Fruit fly (Drosophila melanogaster) whole organism, embryonic: ENCODE data around the gene Syx5.

Experiments used
- Bteb2 ChIP-seq: fragments of 200-800 bp; sonication (Bioruptor generic); optimal IDR thresholded peaks from 2 replicates; lab custom pipeline; 2016; ENCODE audit warnings: missing biosample characterization, missing genetic modification characterization
- CG10431 ChIP-seq: fragments of 200-800 bp; sonication (Bioruptor generic); optimal IDR thresholded peaks from 3 replicates; lab custom pipeline; 2018; ENCODE audit warnings: missing biosample characterization, mild to moderate bottlenecking, missing genetic modification characterization
- CG13775 ChIP-seq: fragments of 200-800 bp; sonication (Bioruptor generic); optimal IDR thresholded peaks from 3 replicates; lab custom pipeline; 2017; ENCODE audit warnings: missing biosample characterization, mild to moderate bottlenecking, missing genetic modification characterization
- CG15011 ChIP-seq: fragments of 200-800 bp; sonication (Bioruptor generic); optimal IDR thresholded peaks from 3 replicates; lab custom pipeline; 2018; ENCODE audit warnings: missing biosample characterization, mild to moderate bottlenecking, missing genetic modification characterization
- CG15073 ChIP-seq: fragments of 200-800 bp; sonication (Bioruptor generic); optimal IDR thresholded peaks from 2 replicates; lab custom pipeline; 2016; ENCODE audit warnings: missing biosample characterization, missing genetic modification characterization
- CG1603 ChIP-seq: fragments of 200-800 bp; sonication (Bioruptor generic); optimal IDR thresholded peaks from 2 replicates; lab custom pipeline; 2019; ENCODE audit warnings: missing biosample characterization, mild to moderate bottlenecking, missing genetic modification characterization, moderate library complexity
- CG16779 ChIP-seq: fragments of 200-800 bp; sonication (Bioruptor generic); IDR thresholded peaks from 2 replicates; pipeline ENCODE4 v1.3.6; 2022; ENCODE audit warnings: missing biosample characterization, missing genetic modification characterization
- CG1832 ChIP-seq: fragments of 200-800 bp; sonication (Bioruptor generic); optimal IDR thresholded peaks from 2 replicates; lab custom pipeline; 2017; ENCODE audit warnings: missing biosample characterization, mild to moderate bottlenecking, missing genetic modification characterization, inconsistent platforms
- CG3163 ChIP-seq: fragments of 200-800 bp; sonication (Bioruptor generic); optimal IDR thresholded peaks from 3 replicates; lab custom pipeline; 2016; ENCODE audit warnings: missing biosample characterization, missing genetic modification characterization
- CG3407 ChIP-seq: fragments of 200-800 bp; sonication (Bioruptor generic); optimal IDR thresholded peaks from 2 replicates; lab custom pipeline; 2018; ENCODE audit warnings: missing biosample characterization, mild to moderate bottlenecking, missing genetic modification characterization
- CG34376 ChIP-seq: fragments of 200-800 bp; sonication (Bioruptor generic); optimal IDR thresholded peaks from 2 replicates; lab custom pipeline; 2018; ENCODE audit warnings: missing biosample characterization, mild to moderate bottlenecking, missing genetic modification characterization
- CG3995 ChIP-seq: fragments of 200-800 bp; sonication (Bioruptor generic); optimal IDR thresholded peaks from 3 replicates; lab custom pipeline; 2016; ENCODE audit warnings: missing biosample characterization, missing genetic modification characterization
- CG4328 ChIP-seq: fragments of 200-800 bp; sonication (Bioruptor generic); optimal IDR thresholded peaks from 3 replicates; lab custom pipeline; 2017; ENCODE audit warnings: missing biosample characterization, missing genetic modification reagents, missing genetic modification characterization
- CG5180 ChIP-seq: fragments of 200-800 bp; sonication (Bioruptor generic); optimal IDR thresholded peaks from 3 replicates; lab custom pipeline; 2017; ENCODE audit warnings: missing biosample characterization, missing genetic modification characterization, mild to moderate bottlenecking, moderate library complexity, missing genetic modification reagents
- CG5953 ChIP-seq: fragments of 200-800 bp; sonication (Bioruptor generic); IDR thresholded peaks from 2 replicates; pipeline ENCODE4 v1.3.6; 2022; ENCODE audit warnings: missing biosample characterization, missing genetic modification characterization
- CG6654 ChIP-seq: fragments of 200-800 bp; sonication (Bioruptor generic); optimal IDR thresholded peaks from 2 replicates; lab custom pipeline; 2017; ENCODE audit warnings: missing biosample characterization, mild to moderate bottlenecking, missing genetic modification characterization
- CG6683 ChIP-seq: fragments of 200-800 bp; sonication (Bioruptor generic); optimal IDR thresholded peaks from 2 replicates; lab custom pipeline; 2017; ENCODE audit warnings: missing biosample characterization, mild to moderate bottlenecking, missing genetic modification characterization, missing genetic modification reagents
- CG6854 ChIP-seq: fragments of 200-800 bp; sonication (Bioruptor generic); optimal IDR thresholded peaks from 3 replicates; lab custom pipeline; 2017; ENCODE audit warnings: missing biosample characterization, mild to moderate bottlenecking, missing genetic modification characterization
- CG7556 ChIP-seq: fragments of 200-800 bp; sonication (Bioruptor generic); optimal IDR thresholded peaks from 2 replicates; lab custom pipeline; 2017; ENCODE audit warnings: missing biosample characterization, mild to moderate bottlenecking, missing genetic modification characterization
- CG8924 ChIP-seq: fragments of 200-800 bp; optimal IDR thresholded peaks from 3 replicates; lab custom pipeline; 2019; ENCODE audit warnings: missing biosample characterization, mild to moderate bottlenecking, missing genetic modification characterization, moderate library complexity
- CG9609 ChIP-seq: fragments of 200-800 bp; sonication (Bioruptor generic); optimal IDR thresholded peaks from 3 replicates; lab custom pipeline; 2016; ENCODE audit warnings: missing biosample characterization, missing genetic modification characterization
- CrebB ChIP-seq: fragments of 200-800 bp; sonication (Bioruptor generic); optimal IDR thresholded peaks from 3 replicates; lab custom pipeline; 2018; ENCODE audit warnings: missing biosample characterization, mild to moderate bottlenecking, missing genetic modification characterization
- D19B ChIP-seq: fragments of 200-800 bp; sonication (Bioruptor generic); optimal IDR thresholded peaks from 2 replicates; lab custom pipeline; 2017; ENCODE audit warnings: missing biosample characterization, mild to moderate bottlenecking, missing genetic modification characterization
- E2f2 ChIP-seq: fragments of 200-800 bp; sonication (Bioruptor generic); IDR thresholded peaks from 2 replicates; pipeline ENCODE4 v1.3.6; 2022; ENCODE audit warnings: missing biosample characterization, missing genetic modification characterization
- Hr78 ChIP-seq, 2 experiments: fragments of 200-800 bp in 1 of 2; fragments of >200 bp in 1 of 2; sonication (Bioruptor generic) in 1 of 2; optimal IDR thresholded peaks; 2 replicates each; lab custom pipeline; 2017 to 2019; ENCODE audit warnings: missing biosample characterization in 2 of 2, missing genetic modification characterization in 2 of 2, mild to moderate bottlenecking in 1 of 2, moderate library complexity in 1 of 2
- MESR4 ChIP-seq: fragments of 200-800 bp; sonication (Bioruptor generic); optimal IDR thresholded peaks from 2 replicates; lab custom pipeline; 2018; ENCODE audit warnings: missing biosample characterization, mild to moderate bottlenecking, missing genetic modification characterization, moderate library complexity
- Max ChIP-seq: fragments of 200-800 bp; sonication (Bioruptor generic); optimal IDR thresholded peaks from 2 replicates; lab custom pipeline; 2016; ENCODE audit warnings: missing biosample characterization, mild to moderate bottlenecking, missing genetic modification characterization
- Nf-YC ChIP-seq: fragments of 200-800 bp; optimal IDR thresholded peaks from 3 replicates; lab custom pipeline; 2019; ENCODE audit warnings: missing biosample characterization, mild to moderate bottlenecking, missing genetic modification characterization, moderate library complexity
- Oli ChIP-seq: fragments of 200-800 bp; sonication (Bioruptor generic); optimal IDR thresholded peaks from 2 replicates; lab custom pipeline; 2018; ENCODE audit warnings: missing biosample characterization, mild to moderate bottlenecking, missing genetic modification characterization, moderate library complexity
- Six4 ChIP-seq: fragments of 200-800 bp; sonication (Bioruptor generic); optimal IDR thresholded peaks from 2 replicates; lab custom pipeline; 2016; ENCODE audit warnings: missing biosample characterization, missing genetic modification characterization
- Ssrp ChIP-seq: fragments of 200-800 bp; sonication (Bioruptor generic); optimal IDR thresholded peaks from 2 replicates; lab custom pipeline; 2018; ENCODE audit warnings: missing biosample characterization, mild to moderate bottlenecking, missing genetic modification characterization, moderate library complexity
- Taf1 ChIP-seq: fragments of 200-800 bp; sonication (Bioruptor generic); IDR thresholded peaks from 2 replicates; pipeline ENCODE4 v1.3.6; 2022; ENCODE audit warnings: missing biosample characterization, missing genetic modification characterization
- ab ChIP-seq: fragments of 200-800 bp; sonication (Bioruptor generic); optimal IDR thresholded peaks from 2 replicates; lab custom pipeline; 2016; ENCODE audit warnings: missing biosample characterization, missing genetic modification characterization
- bbx ChIP-seq: fragments of 200-800 bp; sonication (Bioruptor generic); IDR thresholded peaks from 2 replicates; pipeline ENCODE4 v1.3.6; 2022; ENCODE audit warnings: missing biosample characterization, missing genetic modification characterization; ENCODE audit not compliant: partially characterized antibody
- cad ChIP-seq: fragments of >200 bp; optimal IDR thresholded peaks from 2 replicates; lab custom pipeline; 2017; ENCODE audit warnings: missing biosample characterization, missing genetic modification characterization
- cwo ChIP-seq: fragments of 200-800 bp; sonication (Bioruptor generic); optimal IDR thresholded peaks from 3 replicates; lab custom pipeline; 2017; ENCODE audit warnings: missing biosample characterization, missing genetic modification characterization, mild to moderate bottlenecking, moderate library complexity, missing genetic modification reagents
- fd3F ChIP-seq: fragments of 200-800 bp; sonication (Bioruptor generic); optimal IDR thresholded peaks from 2 replicates; lab custom pipeline; 2018; ENCODE audit warnings: missing biosample characterization, mild to moderate bottlenecking, missing genetic modification characterization, moderate library complexity
- gcm ChIP-seq: fragments of 200-800 bp; sonication (Bioruptor generic); optimal IDR thresholded peaks from 2 replicates; lab custom pipeline; 2019; ENCODE audit warnings: missing biosample characterization, mild to moderate bottlenecking, missing genetic modification characterization, moderate library complexity
- gcm2 ChIP-seq: fragments of 200-800 bp; sonication (Bioruptor generic); optimal IDR thresholded peaks from 2 replicates; lab custom pipeline; 2016; ENCODE audit warnings: missing biosample characterization, missing genetic modification characterization
- lab ChIP-seq: fragments of 200-800 bp; sonication (Bioruptor generic); optimal IDR thresholded peaks from 3 replicates; lab custom pipeline; 2017; ENCODE audit warnings: missing biosample characterization, missing genetic modification characterization, mild to moderate bottlenecking, moderate library complexity, missing genetic modification reagents
- lola ChIP-seq, 3 experiments: fragments of >200 bp in 2 of 3; fragments of 200-800 bp in 1 of 3; sonication (Bioruptor generic) in 1 of 3; optimal IDR thresholded peaks; 2 replicates each; lab custom pipeline; 2017 to 2019; ENCODE audit warnings: missing biosample characterization in 3 of 3, missing genetic modification characterization in 3 of 3, mild to moderate bottlenecking in 1 of 3, moderate library complexity in 1 of 3
- oc ChIP-seq: fragments of 200-800 bp; sonication (Bioruptor generic); optimal IDR thresholded peaks from 2 replicates; lab custom pipeline; 2018; ENCODE audit warnings: missing biosample characterization, mild to moderate bottlenecking, missing genetic modification characterization, moderate library complexity
- onecut ChIP-seq: fragments of 200-800 bp; sonication (Bioruptor generic); IDR thresholded peaks from 2 replicates; pipeline ENCODE4 v1.3.6; 2022; ENCODE audit warnings: missing biosample characterization, missing genetic modification characterization
- run ChIP-seq: fragments of 200-800 bp; sonication (Bioruptor generic); optimal IDR thresholded peaks from 3 replicates; lab custom pipeline; 2018; ENCODE audit warnings: missing biosample characterization, mild to moderate bottlenecking, missing genetic modification characterization
- sc ChIP-seq, 3 experiments: fragments of >200 bp in 2 of 3; fragments of 200-800 bp in 1 of 3; sonication (Bioruptor generic) in 1 of 3; optimal IDR thresholded peaks; 2 replicates in 2 of 3; 3 replicates in 1 of 3; lab custom pipeline; 2017; ENCODE audit warnings: mild to moderate bottlenecking in 1 of 3, missing biosample characterization in 1 of 3, missing genetic modification characterization in 1 of 3, missing genetic modification reagents in 1 of 3
- scrt ChIP-seq: fragments of 200-800 bp; sonication (Bioruptor generic); optimal IDR thresholded peaks from 2 replicates; lab custom pipeline; 2018; ENCODE audit warnings: missing biosample characterization, mild to moderate bottlenecking, missing genetic modification characterization, moderate library complexity
- zf30C ChIP-seq: fragments of 200-800 bp; sonication (Bioruptor generic); optimal IDR thresholded peaks from 3 replicates; lab custom pipeline; 2018; ENCODE audit warnings: missing biosample characterization, mild to moderate bottlenecking, missing genetic modification characterization

Gene Syx5

DNA sequence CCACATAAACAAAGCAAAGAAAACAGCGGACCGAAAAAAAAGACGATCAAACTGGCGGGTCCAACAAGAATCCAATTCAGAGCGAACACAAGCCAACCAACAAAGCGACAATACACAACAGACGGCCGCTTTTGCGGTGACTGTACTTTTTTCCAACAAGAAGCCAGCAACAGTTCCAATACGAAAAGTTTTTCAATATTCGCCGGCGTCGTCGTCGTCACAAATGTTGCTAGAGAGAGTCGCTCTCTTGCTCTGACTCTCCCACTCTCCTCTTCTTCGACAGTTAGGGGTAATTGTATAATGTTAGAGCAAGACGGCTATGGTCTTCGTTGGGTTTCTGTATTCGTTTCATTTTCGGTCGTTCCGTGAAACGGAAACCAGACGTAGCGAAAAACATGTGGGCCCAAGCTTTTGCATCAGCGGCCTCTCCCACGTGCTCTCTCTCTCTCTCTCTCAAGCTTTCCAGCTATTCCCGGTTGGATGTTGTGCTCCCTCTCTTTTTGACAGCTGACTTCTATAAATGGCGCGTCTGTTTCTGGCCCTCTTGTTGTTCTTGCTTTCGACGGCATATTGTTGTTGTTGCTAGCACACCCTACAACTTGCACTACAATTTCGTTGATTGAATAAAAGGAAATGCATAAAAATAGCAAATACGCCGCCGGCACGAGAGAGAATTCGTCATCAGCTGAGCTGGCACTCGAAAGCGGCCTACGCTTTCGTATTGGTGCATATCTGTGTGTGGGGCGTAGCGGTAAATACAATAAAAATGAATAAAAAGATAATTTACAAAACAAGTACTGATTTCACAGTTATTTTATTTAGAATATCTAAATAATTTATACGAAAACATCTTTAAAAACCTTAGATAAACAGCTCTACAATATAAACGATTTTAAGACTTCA lies 37.7 kb upstream of the Syx5 start (continued):
- TF ChIP-seq Six4 (GFP tag; lab: Kevin White, UChicago) (peak; percentile 21), CG3407 (GFP tag; lab: Kevin White, UChicago) (peak; percentile 69), onecut (GFP tag; lab: Robert Waterston, UW) (peak; percentile 87), oc (tag; lab: Kevin White, UChicago) (peak; percentile 54), lola (GFP tag; optimal IDR thresholded peaks at IDR 0.05; lab: Kevin White, UChicago) (no peak), Oli (tag; lab: Kevin White, UChicago) (peak; percentile 0), MESR4 (GFP tag; lab: Kevin White, UChicago) (no peak), CG1832 (GFP tag; lab: Kevin White, UChicago) (peak; percentile 79), E2f2 (GFP tag; lab: Robert Waterston, UW) (no peak), CG6654 (GFP tag; lab: Kevin White, UChicago) (no peak), sc (optimal IDR thresholded peaks at IDR 0.05; lab: Kevin White, UChicago) (no peak), sc (GFP tag; optimal IDR thresholded peaks at IDR 0.05; lab: Kevin White, UChicago) (peak; percentile 42), CG3995 (GFP tag; lab: Kevin White, UChicago) (no peak), Hr78 (GFP tag; optimal IDR thresholded peaks at IDR 0.05; lab: Kevin White, UChicago) (peak in 1 of 2 experiments; percentile 13), CG6854 (GFP tag; lab: Kevin White, UChicago) (peak; percentile 96), CG10431 (GFP tag; lab: Kevin White, UChicago) (peak; percentile 93), CrebB (tag; lab: Kevin White, UChicago) (peak; percentile 94), Taf1 (GFP tag; lab: Robert Waterston, UW) (no peak), CG9609 (GFP tag; lab: Kevin White, UChicago) (no peak), CG7556 (GFP tag; lab: Kevin White, UChicago) (peak; percentile 24), CG8924 (tag; lab: Kevin White, UChicago) (peak; percentile 83), cad (GFP tag; lab: Kevin White, UChicago) (no peak), gcm2 (GFP tag; lab: Kevin White, UChicago) (peak; percentile 16), Max (GFP tag; lab: Kevin White, UChicago) (peak; percentile 91), Bteb2 (GFP tag; lab: Kevin White, UChicago) (peak; percentile 28), CG15073 (GFP tag; lab: Kevin White, UChicago) (no peak), fd3F (GFP tag; lab: Kevin White, UChicago) (no peak), CG3163 (GFP tag; lab: Kevin White, UChicago) (peak; percentile 35), ab (peak; percentile 22), CG1603 (peak; percentile 48), CG34376 (GFP tag; lab: Kevin White, UChicago) (peak; percentile 99), lab (peak; percentile 96), CG5953 (GFP tag; lab: Robert Waterston, UW) (no peak), run (peak; percentile 59), Ssrp (tag; lab: Kevin White, UChicago) (no peak), CG6683 (GFP tag; lab: Kevin White, UChicago) (peak; percentile 87), CG16779 (GFP tag; lab: Robert Waterston, UW) (no peak), zf30C (GFP tag; lab: Kevin White, UChicago) (peak; percentile 58), cwo (GFP tag; lab: Kevin White, UChicago) (peak; percentile 73), CG5180 (GFP tag; lab: Kevin White, UChicago) (peak; percentile 98), CG13775 (GFP tag; lab: Kevin White, UChicago) (peak; percentile 53), CG15011 (peak; percentile 74), scrt (GFP tag; lab: Kevin White, UChicago) (peak; percentile 94), D19B (peak; percentile 15), CG4328 (peak; percentile 93), Nf-YC (tag; lab: Kevin White, UChicago) (peak; percentile 73), gcm (GFP tag; lab: Kevin White, UChicago) (peak; percentile 92), bbx (no peak)
